Worm (Caenorhabditis elegans) whole organism, L4 larva: Measurements from ENCODE around the gene C06E1.9.

Experiments
- T20F7.1 ChIP-seq: fragments of 200-800 bp; sonication (Bioruptor generic); optimal IDR thresholded peaks from 2 replicates; lab custom pipeline; 2018; ENCODE audit warnings: mild to moderate bottlenecking, missing genetic modification characterization, missing compliant biosample characterization
- T26A8.4 ChIP-seq: fragments of 200-800 bp; sonication (Bioruptor generic); IDR thresholded peaks from 2 replicates; pipeline ENCODE4 v1.3.6; 2022; ENCODE audit warnings: missing genetic modification characterization, missing compliant biosample characterization
- Y105C5A.15 ChIP-seq: fragments of 200-800 bp; sonication (Bioruptor generic); IDR thresholded peaks from 2 replicates; pipeline ENCODE4 v1.3.6; 2022; ENCODE audit warnings: missing genetic modification characterization, missing compliant biosample characterization
- Y48G9A.11 ChIP-seq: fragments of 200-800 bp; sonication (Bioruptor generic); IDR thresholded peaks from 2 replicates; pipeline ENCODE4 v1.3.6; 2022; ENCODE audit warnings: missing genetic modification reagents, missing genetic modification characterization, missing compliant biosample characterization
- Y75B8A.6 ChIP-seq: fragments of 200-800 bp; sonication (Bioruptor generic); IDR thresholded peaks from 2 replicates; pipeline ENCODE4 v1.3.6; 2022; ENCODE audit warnings: missing genetic modification reagents, missing genetic modification characterization, missing compliant biosample characterization
- ZK337.2 ChIP-seq: fragments of 200-800 bp; sonication (Bioruptor generic); IDR thresholded peaks from 2 replicates; pipeline ENCODE4 v1.3.6; 2022; ENCODE audit warnings: missing genetic modification reagents, missing genetic modification characterization, missing compliant biosample characterization
- ZK546.5 ChIP-seq, 2 experiments: sonication (generic microtip); optimal IDR thresholded peaks; 2 replicates each; lab custom pipeline; 2017; ENCODE audit warnings: missing biosample characterization in 2 of 2, missing genetic modification characterization in 2 of 2
- aha-1 ChIP-seq: fragments of 150-350 bp; peaks from one replicate; lab custom pipeline; 2014; ENCODE audit warnings: missing biosample characterization, missing genetic modification characterization
- ceh-20 ChIP-seq: fragments of 200-800 bp; sonication (Bioruptor generic); IDR thresholded peaks from 2 replicates; pipeline ENCODE4 v1.3.6; 2022; ENCODE audit warnings: missing genetic modification reagents, missing genetic modification characterization, missing compliant biosample characterization
- ceh-28 ChIP-seq: fragments of 150-350 bp; optimal IDR thresholded peaks from 2 replicates; lab custom pipeline; 2014; ENCODE audit warnings: missing biosample characterization, missing genetic modification reagents, missing genetic modification characterization
- ceh-32 ChIP-seq: sonication (generic microtip); optimal IDR thresholded peaks from 2 replicates; lab custom pipeline; 2016; ENCODE audit warnings: mild to moderate bottlenecking, missing genetic modification characterization, missing compliant biosample characterization; ENCODE audit not compliant: poor library complexity
- cey-2 ChIP-seq: sonication (generic microtip); optimal IDR thresholded peaks from 3 replicates; lab custom pipeline; 2017; ENCODE audit warnings: missing genetic modification characterization, mild to moderate bottlenecking, missing compliant biosample characterization, antibody characterized with exemption, borderline replicate concordance; ENCODE audit not compliant: insufficient read depth
- daf-16 ChIP-seq, 3 experiments: sonication (generic microtip); optimal IDR thresholded peaks; 2 replicates each; lab custom pipeline; 2016 to 2017; ENCODE audit warnings: missing genetic modification characterization in 3 of 3, missing genetic modification reagents in 3 of 3, mild to moderate bottlenecking in 2 of 3, missing compliant biosample characterization in 2 of 3, missing biosample characterization in 1 of 3, moderate library complexity in 1 of 3
- daf-8 ChIP-seq: fragments of 200-800 bp; sonication (Bioruptor generic); IDR thresholded peaks from 2 replicates; pipeline ENCODE4 v1.3.6; 2022; ENCODE audit warnings: missing genetic modification characterization, missing compliant biosample characterization
- dmd-6 ChIP-seq: fragments of 200-800 bp; sonication (Bioruptor generic); IDR thresholded peaks from 2 replicates; pipeline ENCODE4 v1.3.6; 2022; ENCODE audit warnings: missing genetic modification reagents, missing genetic modification characterization, missing compliant biosample characterization
- dpl-1 ChIP-seq: fragments of 150-350 bp; optimal IDR thresholded peaks from 2 replicates; lab custom pipeline; 2014; ENCODE audit warnings: missing biosample characterization, missing genetic modification reagents, missing genetic modification characterization
- dve-1 ChIP-seq: sonication (generic microtip); optimal IDR thresholded peaks from 2 replicates; lab custom pipeline; 2017; ENCODE audit warnings: antibody characterized with exemption, mild to moderate bottlenecking, missing genetic modification characterization, missing compliant biosample characterization; ENCODE audit not compliant: insufficient read depth
- egl-27 ChIP-seq: sonication (generic microtip); optimal IDR thresholded peaks from 3 replicates; lab custom pipeline; 2017; ENCODE audit warnings: missing biosample characterization, missing genetic modification reagents, missing genetic modification characterization
- gei-8 ChIP-seq: fragments of 200-800 bp; sonication (Bioruptor generic); optimal IDR thresholded peaks from 2 replicates; lab custom pipeline; 2018; ENCODE audit warnings: mild to moderate bottlenecking, missing genetic modification characterization, missing compliant biosample characterization
- hlh-11 ChIP-seq: fragments of 200-800 bp; sonication (Bioruptor generic); optimal IDR thresholded peaks from 2 replicates; lab custom pipeline; 2018; ENCODE audit warnings: mild to moderate bottlenecking, missing genetic modification characterization, missing compliant biosample characterization
- hlh-30 ChIP-seq: sonication (generic microtip); optimal IDR thresholded peaks from 2 replicates; lab custom pipeline; 2017; ENCODE audit warnings: antibody characterized with exemption, mild to moderate bottlenecking, missing genetic modification characterization, missing compliant biosample characterization; ENCODE audit not compliant: insufficient read depth
- lim-7 ChIP-seq: fragments of 200-800 bp; sonication (Bioruptor generic); IDR thresholded peaks from 2 replicates; pipeline ENCODE4 v1.3.6; 2022; ENCODE audit warnings: missing genetic modification characterization, missing compliant biosample characterization
- lin-1 ChIP-seq: fragments of 200-800 bp; sonication (Bioruptor generic); IDR thresholded peaks from 2 replicates; pipeline ENCODE4 v1.3.6; 2022; ENCODE audit warnings: missing genetic modification reagents, missing genetic modification characterization, missing compliant biosample characterization
- lin-29 ChIP-seq: fragments of 200-800 bp; sonication (Bioruptor generic); IDR thresholded peaks from 2 replicates; pipeline ENCODE4 v1.3.6; 2022; ENCODE audit warnings: missing genetic modification reagents, missing genetic modification characterization, missing compliant biosample characterization
- lsy-2 ChIP-seq, 2 experiments: fragments of 150-350 bp in 1 of 2; sonication (generic microtip) in 1 of 2; optimal IDR thresholded peaks; 2 replicates each; lab custom pipeline; 2014 to 2017; ENCODE audit warnings: missing biosample characterization in 2 of 2, missing genetic modification characterization in 2 of 2
- mdl-1 ChIP-seq, 2 experiments: fragments of 150-350 bp in 1 of 2; sonication (generic microtip) in 1 of 2; optimal IDR thresholded peaks; 2 replicates each; lab custom pipeline; 2014 to 2017; ENCODE audit warnings: missing biosample characterization in 2 of 2, missing genetic modification characterization in 2 of 2
- mdt-29 ChIP-seq: fragments of 200-800 bp; sonication (Bioruptor generic); IDR thresholded peaks from 2 replicates; pipeline ENCODE4 v1.3.6; 2022; ENCODE audit warnings: missing genetic modification reagents, missing genetic modification characterization, missing compliant biosample characterization
- mes-2 ChIP-seq: sonication (generic microtip); optimal IDR thresholded peaks from 2 replicates; lab custom pipeline; 2016; ENCODE audit warnings: missing genotype, mild to moderate bottlenecking, missing genetic modification characterization, missing compliant biosample characterization; ENCODE audit not compliant: poor library complexity, severe bottlenecking
- mxl-2 ChIP-seq: fragments of 200-800 bp; sonication (Bioruptor generic); conservative IDR thresholded peaks from 2 replicates; pipeline ENCODE4 v1.3.6; 2022; ENCODE audit warnings: missing genetic modification reagents, missing genetic modification characterization, missing compliant biosample characterization
- mxl-3 ChIP-seq: fragments of 200-800 bp; sonication (Bioruptor generic); optimal IDR thresholded peaks from 2 replicates; lab custom pipeline; 2018; ENCODE audit warnings: mild to moderate bottlenecking, missing genetic modification characterization, missing compliant biosample characterization
- nhr-10 ChIP-seq: fragments of 150-350 bp; optimal IDR thresholded peaks from 2 replicates; lab custom pipeline; 2014; ENCODE audit warnings: missing biosample characterization, missing genetic modification characterization
- nhr-28 ChIP-seq: fragments of 150-350 bp; optimal IDR thresholded peaks from 2 replicates; lab custom pipeline; 2014; ENCODE audit warnings: missing biosample characterization, missing genetic modification characterization
- nhr-48 ChIP-seq: sonication (generic microtip); optimal IDR thresholded peaks from 2 replicates; lab custom pipeline; 2016; ENCODE audit warnings: mild to moderate bottlenecking, missing genetic modification characterization, missing compliant biosample characterization
- nhr-77 ChIP-seq: fragments of 150-350 bp; optimal IDR thresholded peaks from 2 replicates; lab custom pipeline; 2014; ENCODE audit warnings: missing biosample characterization, missing genetic modification characterization
- php-3 ChIP-seq: fragments of 200-800 bp; sonication (Bioruptor generic); IDR thresholded peaks from 2 replicates; pipeline ENCODE4 v1.3.6; 2022; ENCODE audit warnings: missing genetic modification reagents, missing genetic modification characterization, missing compliant biosample characterization
- pqm-1 ChIP-seq: sonication (generic microtip); optimal IDR thresholded peaks from 2 replicates; lab custom pipeline; 2017; ENCODE audit warnings: missing biosample characterization, missing genetic modification characterization
- saeg-2 ChIP-seq: fragments of 200-800 bp; sonication (Bioruptor generic); IDR thresholded peaks from 2 replicates; pipeline ENCODE4 v1.3.6; 2022; ENCODE audit warnings: missing genetic modification reagents, missing genetic modification characterization, missing compliant biosample characterization
- sdz-12 ChIP-seq: fragments of 200-800 bp; sonication (Bioruptor generic); optimal IDR thresholded peaks from 2 replicates; lab custom pipeline; 2018; ENCODE audit warnings: mild to moderate bottlenecking, missing genetic modification characterization, missing compliant biosample characterization
- skn-1 ChIP-seq: fragments of 150-350 bp; optimal IDR thresholded peaks from 2 replicates; lab custom pipeline; 2014; ENCODE audit warnings: missing biosample characterization, missing genetic modification characterization
- snpc-1.2 ChIP-seq: fragments of 200-800 bp; sonication (Bioruptor generic); IDR thresholded peaks from 2 replicates; pipeline ENCODE4 v1.3.6; 2022; ENCODE audit warnings: missing genetic modification reagents, missing genetic modification characterization, missing compliant biosample characterization
- snpc-4 ChIP-seq: fragments of 150-350 bp; optimal IDR thresholded peaks from 2 replicates; lab custom pipeline; 2014; ENCODE audit warnings: missing biosample characterization, missing genetic modification characterization
- spr-1 ChIP-seq: sonication (generic microtip); optimal IDR thresholded peaks from 2 replicates; lab custom pipeline; 2016; ENCODE audit warnings: mild to moderate bottlenecking, missing genetic modification characterization, missing compliant biosample characterization
- tra-1 ChIP-seq: fragments of 200-800 bp; sonication (Bioruptor generic); IDR thresholded peaks from 2 replicates; pipeline ENCODE4 v1.3.6; 2022; ENCODE audit warnings: missing genetic modification reagents, missing genetic modification characterization, missing compliant biosample characterization
- unc-62 ChIP-seq, 3 experiments: fragments of 150-350 bp in 1 of 3; sonication (generic microtip); optimal IDR thresholded peaks in 2 of 3; peaks in 1 of 3; 1 replicate in 1 of 3; 2 replicates in 2 of 3; lab custom pipeline; 2014 to 2017; ENCODE audit warnings: missing biosample characterization in 3 of 3, missing genetic modification characterization in 3 of 3, missing genetic modification reagents in 3 of 3, missing genotype in 1 of 3

The C06E1.9 gene

DNA sequence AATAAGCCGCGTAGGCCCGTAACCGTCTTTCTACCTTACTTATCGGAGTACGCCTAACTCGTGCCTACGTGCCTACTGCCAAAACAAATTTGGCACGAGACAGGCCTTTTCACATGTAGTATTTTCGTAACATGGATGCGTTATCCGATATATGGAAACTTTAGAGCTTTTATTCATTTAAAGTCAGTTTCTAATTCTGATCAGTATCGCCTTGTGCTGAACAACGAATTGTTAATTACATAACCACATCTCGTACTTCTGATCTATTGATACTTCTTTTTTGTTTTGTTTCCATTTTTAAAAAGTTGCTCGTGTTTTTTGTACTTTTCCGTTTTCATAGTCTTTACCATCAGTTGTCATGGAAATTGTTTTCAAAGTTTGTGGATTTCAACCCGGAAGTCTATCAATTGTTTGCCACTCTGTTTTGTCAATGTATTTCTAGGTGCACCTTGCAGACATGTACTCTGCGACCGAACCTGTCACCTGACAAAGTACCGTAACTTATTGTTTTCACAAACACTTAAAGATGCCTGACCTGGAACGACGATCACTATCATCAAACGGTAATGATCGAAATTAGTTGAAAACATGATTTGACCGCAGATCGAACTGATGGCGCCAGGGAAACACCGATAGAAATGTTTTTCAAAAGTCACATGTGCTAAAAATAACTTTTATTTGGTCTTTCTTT, 48.2 kb upstream of the C06E1.9 start:
- peak; percentile 97 for TF ChIP-seq aha-1 (tag; lab: Kevin White, UChicago)
- no peak for TF ChIP-seq php-3 (GFP tag; lab: Robert Waterston, UW)
- no peak for TF ChIP-seq Y48G9A.11 (GFP tag; lab: Robert Waterston, UW)

DNA sequence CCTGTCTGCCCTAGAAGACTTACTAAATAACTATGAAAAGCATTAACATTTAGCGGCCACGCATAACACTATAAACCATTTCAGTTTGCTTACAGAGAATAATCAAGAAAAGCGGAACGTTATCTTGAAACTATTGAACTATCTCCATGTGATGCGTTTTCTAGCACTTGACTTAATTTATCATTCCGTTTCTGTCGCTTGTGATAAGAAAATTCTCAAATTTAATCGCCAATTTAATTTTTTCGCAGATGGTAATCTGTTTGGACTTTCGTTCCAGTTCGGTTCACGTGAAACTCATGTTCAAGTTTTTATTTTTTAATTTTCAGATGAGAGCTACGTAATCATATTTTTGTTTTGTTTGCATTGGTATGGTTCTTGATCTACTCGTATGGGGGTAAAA, 47.4 kb upstream of the C06E1.9 start:
- TF ChIP-seq mdl-1 (tag; optimal IDR thresholded peaks at IDR 0.05; lab: Kevin White, UChicago) = peak in 1 of 2 experiments; percentile 64
- peak; percentile 33; the same call in 1 of the 2 replicates for TF ChIP-seq lin-1 (GFP tag; lab: Robert Waterston, UW)
- TF ChIP-seq Y105C5A.15 (GFP tag; lab: Robert Waterston, UW) = no peak
- peak; percentile 78 for TF ChIP-seq pqm-1 (tag; lab: Kevin White, UChicago)
- no peak for TF ChIP-seq lin-29 (GFP tag; lab: Robert Waterston, UW)
- peak; percentile 93 for TF ChIP-seq dmd-6 (GFP tag; lab: Robert Waterston, UW)
- peak; percentile 73 for TF ChIP-seq nhr-48 (tag; lab: Kevin White, UChicago)
- no peak for TF ChIP-seq snpc-1.2 (GFP tag; lab: Robert Waterston, UW)
- TF ChIP-seq saeg-2 (GFP tag; lab: Robert Waterston, UW) = no peak
- TF ChIP-seq T20F7.1 (GFP tag; lab: Kevin White, UChicago) = peak; percentile 44
- TF ChIP-seq daf-8 (GFP tag; lab: Robert Waterston, UW) = 0 out of 2 replicates have a peak, but pooled peaks have one; percentile 6
- TF ChIP-seq lsy-2 (tag; optimal IDR thresholded peaks at IDR 0.05; lab: Kevin White, UChicago) = peak in 1 of 2 experiments; percentile 8
- no peak for TF ChIP-seq cey-2 (tag; lab: Kevin White, UChicago)
- no peak for TF ChIP-seq nhr-10
- TF ChIP-seq ceh-20 (GFP tag; lab: Robert Waterston, UW) = peak; percentile 56; the same call in 1 of the 2 replicates
- TF ChIP-seq gei-8 = no peak
- TF ChIP-seq lim-7 = no peak
- no peak for TF ChIP-seq egl-27 (tag; lab: Kevin White, UChicago)
- TF ChIP-seq mxl-3 (GFP tag; lab: Kevin White, UChicago) = peak; percentile 33
- TF ChIP-seq T26A8.4 (GFP tag; lab: Robert Waterston, UW) = no peak
- TF ChIP-seq dpl-1 = no peak
- peak; percentile 88 for TF ChIP-seq nhr-28 (tag; lab: Kevin White, UChicago)
- no peak for TF ChIP-seq sdz-12 (GFP tag; lab: Kevin White, UChicago)
- peak; percentile 76 for TF ChIP-seq aha-1 (tag; lab: Kevin White, UChicago)
- 0 out of 2 replicates have a peak, but pooled peaks have one; percentile 41 for TF ChIP-seq tra-1 (GFP tag; lab: Robert Waterston, UW)
- TF ChIP-seq mxl-2 (GFP tag; lab: Robert Waterston, UW) = peak; percentile 87
- TF ChIP-seq php-3 (GFP tag; lab: Robert Waterston, UW) = peak; percentile 77
- no peak for TF ChIP-seq skn-1 (tag; lab: Kevin White, UChicago)
- no peak for TF ChIP-seq ZK546.5 (tag; optimal IDR thresholded peaks at IDR 0.05; lab: Kevin White, UChicago)
- no peak for TF ChIP-seq ZK337.2
- no peak for TF ChIP-seq mes-2 (tag; lab: Kevin White, UChicago)
- peak; percentile 94 for TF ChIP-seq dve-1 (tag; lab: Kevin White, UChicago)
- TF ChIP-seq mdt-29 (GFP tag; lab: Robert Waterston, UW) = no peak
- no peak for TF ChIP-seq spr-1 (tag; lab: Kevin White, UChicago)
- TF ChIP-seq hlh-11 = peak; percentile 87
- no peak for TF ChIP-seq snpc-4 (tag; lab: Kevin White, UChicago)
- TF ChIP-seq Y75B8A.6 = no peak
- TF ChIP-seq ceh-32 (tag; lab: Kevin White, UChicago) = no peak
- TF ChIP-seq nhr-77 (tag; lab: Kevin White, UChicago) = peak; percentile 65
- TF ChIP-seq ceh-28 (tag; lab: Kevin White, UChicago) = no peak
- TF ChIP-seq unc-62 (GFP tag; optimal IDR thresholded peaks at IDR 0.05 in 1 of 2; lab: Kevin White, UChicago) = no peak
- no peak for TF ChIP-seq unc-62 (tag; optimal IDR thresholded peaks at IDR 0.05; lab: Kevin White, UChicago)
- TF ChIP-seq hlh-30 (tag; lab: Kevin White, UChicago) = peak; percentile 78
- TF ChIP-seq daf-16 (GFP tag; optimal IDR thresholded peaks at IDR 0.05; lab: Kevin White, UChicago) = peak in 1 of 2 experiments; percentile 49
- peak; percentile 94 for TF ChIP-seq daf-16 (tag; optimal IDR thresholded peaks at IDR 0.05; lab: Kevin White, UChicago)
- TF ChIP-seq, all 104 proteins: peak for 20
